Worm (Caenorhabditis elegans) whole organism, L3 larva: Measurements from ENCODE around the gene tba-8.

Source experiments
- R02D3.7 ChIP-seq: fragments of 150-350 bp; optimal IDR thresholded peaks from 2 replicates; lab custom pipeline; 2014; ENCODE audit warnings: missing biosample characterization, missing genetic modification characterization
- ZK546.5 ChIP-seq: sonication (generic microtip); optimal IDR thresholded peaks from 2 replicates; lab custom pipeline; 2017; ENCODE audit warnings: missing biosample characterization, missing genetic modification characterization
- ama-1 ChIP-seq: fragments of 150-350 bp; optimal IDR thresholded peaks from 2 replicates; lab custom pipeline; 2018
- ceh-16 ChIP-seq: sonication (generic microtip); optimal IDR thresholded peaks from 2 replicates; lab custom pipeline; 2017; ENCODE audit warnings: missing biosample characterization, missing genetic modification characterization
- ceh-28 ChIP-seq: fragments of 150-350 bp; optimal IDR thresholded peaks from 2 replicates; lab custom pipeline; 2014; ENCODE audit warnings: missing biosample characterization, missing genetic modification reagents, missing genetic modification characterization
- ceh-82 ChIP-seq: fragments of 150-350 bp; optimal IDR thresholded peaks from 2 replicates; lab custom pipeline; 2014; ENCODE audit warnings: missing biosample characterization, missing genetic modification characterization
- ceh-9 ChIP-seq: sonication (generic microtip); optimal IDR thresholded peaks from 2 replicates; lab custom pipeline; 2018; ENCODE audit warnings: missing biosample characterization, missing genetic modification characterization
- daf-12 ChIP-seq: fragments of 150-350 bp; optimal IDR thresholded peaks from 2 replicates; lab custom pipeline; 2014; ENCODE audit warnings: missing biosample characterization, missing genetic modification reagents, missing genetic modification characterization
- egl-5 ChIP-seq: fragments of 150-350 bp; optimal IDR thresholded peaks from 2 replicates; lab custom pipeline; 2017; ENCODE audit warnings: missing biosample characterization, missing genetic modification reagents, missing genetic modification characterization, inconsistent platforms
- elt-1 ChIP-seq: fragments of 150-350 bp; optimal IDR thresholded peaks from 2 replicates; lab custom pipeline; 2014; ENCODE audit warnings: missing biosample characterization, missing genetic modification characterization
- elt-2 ChIP-seq: sonication (generic microtip); optimal IDR thresholded peaks from 2 replicates; lab custom pipeline; 2016; ENCODE audit warnings: missing genetic modification reagents, mild to moderate bottlenecking, missing genetic modification characterization, missing compliant biosample characterization
- elt-3 ChIP-seq, 3 experiments: fragments of 150-350 bp in 1 of 3; sonication (generic microtip) in 2 of 3; optimal IDR thresholded peaks; 2 replicates in 2 of 3; 4 replicates in 1 of 3; lab custom pipeline; 2014 to 2017; ENCODE audit warnings: missing biosample characterization in 3 of 3, missing genetic modification characterization in 3 of 3
- eor-1 ChIP-seq, 2 experiments: fragments of 150-350 bp; optimal IDR thresholded peaks; 2 replicates each; lab custom pipeline; 2014 to 2018; ENCODE audit warnings: missing biosample characterization in 2 of 2, missing genetic modification characterization in 2 of 2
- fkh-10 ChIP-seq: sonication (generic microtip); optimal IDR thresholded peaks from 2 replicates; lab custom pipeline; 2017; ENCODE audit warnings: missing biosample characterization, missing genetic modification reagents, missing genetic modification characterization
- fkh-2 ChIP-seq: fragments of 150-350 bp; optimal IDR thresholded peaks from 2 replicates; lab custom pipeline; 2014; ENCODE audit warnings: missing biosample characterization, missing genetic modification reagents, missing genetic modification characterization
- hmg-11 ChIP-seq: sonication (generic microtip); optimal IDR thresholded peaks from 2 replicates; lab custom pipeline; 2016; ENCODE audit warnings: missing genetic modification characterization, missing compliant biosample characterization
- jun-1 ChIP-seq: fragments of 150-350 bp; optimal IDR thresholded peaks from 2 replicates; lab custom pipeline; 2014; ENCODE audit warnings: missing biosample characterization, missing genetic modification reagents, missing genetic modification characterization
- lsy-12 ChIP-seq: sonication (generic microtip); optimal IDR thresholded peaks from 2 replicates; lab custom pipeline; 2016; ENCODE audit warnings: mild to moderate bottlenecking, missing genetic modification characterization, missing compliant biosample characterization
- mdl-1 ChIP-seq: fragments of 150-350 bp; optimal IDR thresholded peaks from 2 replicates; lab custom pipeline; 2014; ENCODE audit warnings: missing biosample characterization, missing genetic modification characterization
- mml-1 ChIP-seq: fragments of 150-350 bp; sonication (generic microtip); optimal IDR thresholded peaks from 3 replicates; lab custom pipeline; 2014; ENCODE audit warnings: missing biosample characterization, missing genetic modification characterization
- nfya-1 ChIP-seq: sonication (generic microtip); optimal IDR thresholded peaks from 2 replicates; lab custom pipeline; 2017; ENCODE audit warnings: missing genetic modification characterization, mild to moderate bottlenecking, missing compliant biosample characterization, antibody characterized with exemption, moderate library complexity; ENCODE audit not compliant: insufficient read depth
- nhr-11 ChIP-seq: fragments of 150-350 bp; optimal IDR thresholded peaks from 2 replicates; lab custom pipeline; 2014; ENCODE audit warnings: missing biosample characterization, missing genetic modification characterization
- nhr-12 ChIP-seq: fragments of 150-350 bp; optimal IDR thresholded peaks from 2 replicates; lab custom pipeline; 2014; ENCODE audit warnings: missing biosample characterization, missing genetic modification characterization
- nhr-23 ChIP-seq: fragments of 150-350 bp; optimal IDR thresholded peaks from 2 replicates; lab custom pipeline; 2014; ENCODE audit warnings: missing biosample characterization, missing genetic modification reagents, missing genetic modification characterization
- nhr-237 ChIP-seq: fragments of 150-350 bp; optimal IDR thresholded peaks from 2 replicates; lab custom pipeline; 2014; ENCODE audit warnings: missing biosample characterization, missing genetic modification characterization
- nhr-25 ChIP-seq: sonication (generic microtip); optimal IDR thresholded peaks from 2 replicates; lab custom pipeline; 2017; ENCODE audit warnings: missing biosample characterization, missing genetic modification characterization
- nhr-28 ChIP-seq: fragments of 150-350 bp; optimal IDR thresholded peaks from 2 replicates; lab custom pipeline; 2014; ENCODE audit warnings: missing biosample characterization, missing genetic modification characterization
- nhr-43 ChIP-seq: sonication (generic microtip); optimal IDR thresholded peaks from 2 replicates; lab custom pipeline; 2016; ENCODE audit warnings: mild to moderate bottlenecking, missing genetic modification characterization, missing compliant biosample characterization; ENCODE audit not compliant: poor library complexity, severe bottlenecking
- nhr-67 ChIP-seq: fragments of 150-350 bp; optimal IDR thresholded peaks from 2 replicates; lab custom pipeline; 2014; ENCODE audit warnings: missing biosample characterization, missing genetic modification characterization
- nhr-76 ChIP-seq: fragments of 150-350 bp; sonication (generic microtip); optimal IDR thresholded peaks from 5 replicates; lab custom pipeline; 2014; ENCODE audit warnings: missing biosample characterization, missing genetic modification characterization
- nhr-77 ChIP-seq: fragments of 150-350 bp; optimal IDR thresholded peaks from 2 replicates; lab custom pipeline; 2014; ENCODE audit warnings: missing biosample characterization, missing genetic modification characterization
- pha-4 ChIP-seq: fragments of 150-350 bp; optimal IDR thresholded peaks from 2 replicates; lab custom pipeline; 2014; ENCODE audit warnings: missing biosample characterization, missing genetic modification reagents, missing genetic modification characterization
- sea-2 ChIP-seq: fragments of 150-350 bp; sonication (generic microtip); optimal IDR thresholded peaks from 4 replicates; lab custom pipeline; 2014; ENCODE audit warnings: missing biosample characterization, missing genetic modification reagents, missing genetic modification characterization
- skn-1 ChIP-seq: fragments of 150-350 bp; optimal IDR thresholded peaks from 2 replicates; lab custom pipeline; 2014; ENCODE audit warnings: missing biosample characterization, missing genetic modification characterization
- snpc-4 ChIP-seq: fragments of 150-350 bp; optimal IDR thresholded peaks from 2 replicates; lab custom pipeline; 2014; ENCODE audit warnings: missing biosample characterization, missing genetic modification characterization
- tbx-2 ChIP-seq: sonication (generic microtip); optimal IDR thresholded peaks from 2 replicates; lab custom pipeline; 2016; ENCODE audit warnings: mild to moderate bottlenecking, missing genetic modification characterization, missing compliant biosample characterization
- unc-39 ChIP-seq: sonication (generic microtip); optimal IDR thresholded peaks from 4 replicates; lab custom pipeline; 2017; ENCODE audit warnings: missing biosample characterization, missing genetic modification characterization
- zag-1 ChIP-seq: fragments of 150-350 bp; optimal IDR thresholded peaks from 2 replicates; lab custom pipeline; 2014; ENCODE audit warnings: missing biosample characterization, missing genetic modification characterization
- ztf-11 ChIP-seq: fragments of 150-350 bp; optimal IDR thresholded peaks from 2 replicates; lab custom pipeline; 2014; ENCODE audit warnings: missing biosample characterization, missing genetic modification characterization
- ztf-4 ChIP-seq: fragments of 150-350 bp; optimal IDR thresholded peaks from 2 replicates; lab custom pipeline; 2014; ENCODE audit warnings: missing biosample characterization, missing genetic modification characterization

tba-8 gene

DNA sequence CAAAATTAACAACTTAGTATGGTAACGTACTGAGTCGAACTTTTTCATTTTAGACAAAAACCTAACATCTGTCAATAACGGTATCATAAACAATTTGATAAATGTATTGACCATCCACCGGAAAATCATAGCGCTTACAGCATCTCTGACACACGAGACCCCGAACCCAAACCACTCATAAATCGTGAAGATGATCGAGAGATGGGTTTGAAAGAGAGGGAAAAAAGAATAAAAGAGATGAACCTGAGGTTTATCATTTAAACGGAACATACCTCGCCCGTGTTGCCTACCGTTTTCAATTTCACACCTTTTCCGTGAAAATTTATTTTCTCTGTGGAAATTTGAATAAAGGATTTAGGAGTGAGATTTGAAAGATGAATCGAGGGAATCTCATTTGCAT is 31.4 kb upstream of the tba-8 start:
- TF ChIP-seq nhr-67 (tag; lab: Kevin White, UChicago): no peak
- TF ChIP-seq nhr-25 (tag; lab: Kevin White, UChicago): no peak
- peak; percentile 7 for TF ChIP-seq nfya-1 (tag; lab: Kevin White, UChicago)

DNA sequence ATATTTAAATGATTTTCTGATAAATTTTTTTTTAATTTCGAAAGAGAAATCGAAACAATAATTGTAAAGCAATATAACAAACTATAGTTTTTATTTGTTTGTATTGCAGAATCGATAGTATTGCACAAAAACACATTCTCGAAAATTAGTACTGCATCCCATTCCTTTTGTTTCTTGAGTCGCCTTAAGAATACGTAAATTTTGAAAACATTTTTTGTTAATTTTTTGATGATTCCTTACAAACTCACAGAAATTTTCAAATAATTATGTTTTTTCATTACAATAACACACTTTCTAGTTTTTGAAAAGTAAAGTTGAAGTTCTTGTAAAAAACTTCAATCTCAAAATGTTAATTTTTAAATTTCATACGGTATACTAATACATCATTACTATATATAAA is 28.0 kb upstream of the tba-8 start:
- TF ChIP-seq lsy-12 (tag; lab: Kevin White, UChicago): no peak
- TF ChIP-seq ceh-16 (tag; lab: Kevin White, UChicago): no peak
- TF ChIP-seq ama-1: no peak
- TF ChIP-seq fkh-10 (GFP tag; lab: Kevin White, UChicago): no peak
- no peak for TF ChIP-seq pha-4 (tag; lab: Kevin White, UChicago)
- no peak for TF ChIP-seq R02D3.7 (tag; lab: Kevin White, UChicago)
- TF ChIP-seq mml-1: no peak
- no peak for TF ChIP-seq egl-5
- no peak for TF ChIP-seq elt-3 (tag; optimal IDR thresholded peaks at IDR 0.05; lab: Kevin White, UChicago)
- TF ChIP-seq nhr-76: no peak
- no peak for TF ChIP-seq nhr-67 (tag; lab: Kevin White, UChicago)
- no peak for TF ChIP-seq nhr-28 (tag; lab: Kevin White, UChicago)
- no peak for TF ChIP-seq nhr-23 (tag; lab: Kevin White, UChicago)
- TF ChIP-seq unc-39 (tag; lab: Kevin White, UChicago): no peak
- TF ChIP-seq fkh-2 (tag; lab: Kevin White, UChicago): no peak
- TF ChIP-seq, all 47 proteins: peak for 0

DNA sequence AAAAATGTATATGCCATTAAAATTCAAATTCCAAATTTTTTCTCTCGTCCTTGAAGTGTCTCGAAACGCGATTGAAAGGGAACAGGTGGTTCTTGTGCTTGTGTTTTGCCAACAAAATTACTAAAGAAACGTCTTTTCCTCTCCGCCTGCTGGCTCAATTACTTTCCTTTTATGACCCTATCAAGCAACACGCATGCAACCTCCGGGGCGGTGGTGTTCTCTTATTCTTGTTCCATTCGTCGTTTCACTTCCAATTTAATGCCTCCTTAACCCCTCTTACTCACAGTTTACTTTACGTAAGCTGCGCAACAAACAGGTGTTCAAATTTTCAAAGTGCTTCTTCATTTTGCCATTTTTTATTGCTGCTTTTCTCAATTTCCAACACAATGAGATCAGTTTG is 25.6 kb upstream of the tba-8 start:
- TF ChIP-seq sea-2 (GFP tag; lab: Kevin White, UChicago) (no peak), pha-4 (tag; lab: Kevin White, UChicago) (peak; percentile 19), egl-5 (peak; percentile 91)

DNA sequence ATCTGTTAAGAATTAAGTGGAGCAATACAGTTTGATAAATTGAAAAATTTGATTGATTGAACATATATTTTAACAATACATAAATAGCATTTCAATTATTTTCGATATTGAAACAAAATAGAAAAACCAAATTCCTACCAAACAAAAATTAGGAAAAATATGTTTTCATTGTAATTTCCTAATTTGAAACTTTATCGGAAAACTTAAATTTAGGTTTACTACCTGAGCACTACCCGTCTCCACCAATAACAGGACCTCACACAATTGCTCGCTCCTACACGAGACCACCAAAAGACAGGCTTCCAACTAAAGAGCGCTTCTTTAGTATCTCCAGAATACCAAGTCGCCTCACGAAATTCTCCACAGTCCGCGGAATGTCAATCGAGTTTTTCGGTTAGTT is 18.6 kb upstream of the tba-8 start:
- TF ChIP-seq daf-12 (tag; lab: Kevin White, UChicago) (no peak), snpc-4 (tag; lab: Kevin White, UChicago) (no peak), ztf-11 (tag; lab: Kevin White, UChicago) (no peak), ceh-82 (no peak), hmg-11 (tag; lab: Kevin White, UChicago) (no peak), sea-2 (GFP tag; lab: Kevin White, UChicago) (no peak), jun-1 (tag; lab: Kevin White, UChicago) (no peak), tbx-2 (tag; lab: Kevin White, UChicago) (no peak), eor-1 (tag; optimal IDR thresholded peaks at IDR 0.05; lab: Kevin White, UChicago) (no peak), zag-1 (no peak), ceh-9 (no peak), nhr-43 (tag; lab: Kevin White, UChicago) (no peak), unc-39 (tag; lab: Kevin White, UChicago) (no peak), ceh-16 (tag; lab: Kevin White, UChicago) (no peak), nhr-237 (tag; lab: Kevin White, UChicago) (no peak), nhr-23 (tag; lab: Kevin White, UChicago) (no peak), mdl-1 (no peak)
- TF ChIP-seq, all 47 proteins: peak for 0

DNA sequence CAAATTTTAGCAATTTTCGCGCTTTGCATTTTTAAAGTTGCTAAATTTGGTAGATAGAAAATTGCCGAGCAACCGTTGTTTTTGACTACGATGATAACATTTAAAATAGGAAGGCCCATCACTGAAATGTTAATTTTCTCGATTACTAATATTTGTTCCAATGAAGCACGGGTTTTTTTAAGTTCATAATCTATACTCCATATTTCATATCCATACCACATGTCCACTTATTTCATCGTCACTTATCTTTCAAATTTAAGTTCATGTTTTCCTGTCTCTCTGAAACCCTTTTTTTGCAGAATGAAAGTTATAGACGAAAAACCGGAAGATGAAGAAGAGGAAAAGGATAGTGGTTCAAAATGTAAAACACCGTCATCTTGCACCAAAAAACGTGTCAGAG is 14.0 kb upstream of the tba-8 start, which contains the start of gene gap-2:
gap-2 (plus strand) TSS at position 301 of the 400 bp plus-strand sequence.
- TF ChIP-seq nhr-11 (no peak), ztf-4 (tag; lab: Kevin White, UChicago) (no peak), skn-1 (tag; lab: Kevin White, UChicago) (no peak), lsy-12 (tag; lab: Kevin White, UChicago) (no peak), hmg-11 (tag; lab: Kevin White, UChicago) (no peak), ceh-16 (tag; lab: Kevin White, UChicago) (no peak)

DNA sequence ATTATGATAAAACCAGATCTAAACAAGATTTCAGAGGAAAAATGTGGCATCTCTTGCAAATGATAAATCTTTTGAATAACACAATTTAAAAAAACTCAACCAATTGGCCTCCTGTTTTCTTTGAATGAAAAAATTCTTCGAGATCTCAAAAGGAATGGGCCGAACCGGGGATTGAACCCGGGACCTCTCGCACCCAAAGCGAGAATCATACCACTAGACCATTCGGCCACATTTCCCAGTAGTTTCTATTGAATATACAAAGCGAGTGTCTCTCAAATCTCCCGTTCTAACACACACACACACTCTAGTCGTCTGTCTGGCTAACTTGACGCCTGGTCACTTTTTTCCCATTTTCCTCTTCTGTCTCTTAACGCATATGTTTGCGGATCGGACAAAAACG is 9.4 kb upstream of the tba-8 start:
- TF ChIP-seq ceh-28 (tag; lab: Kevin White, UChicago): peak; percentile 44
- peak; percentile 60 for TF ChIP-seq pha-4 (tag; lab: Kevin White, UChicago)
- no peak for TF ChIP-seq ceh-9
- TF ChIP-seq snpc-4 (tag; lab: Kevin White, UChicago): peak; percentile 25
- TF ChIP-seq fkh-2 (tag; lab: Kevin White, UChicago): no peak
- peak; percentile 19 for TF ChIP-seq ztf-4 (tag; lab: Kevin White, UChicago)
- no peak for TF ChIP-seq ama-1
- TF ChIP-seq nhr-11: no peak
- peak; percentile 94 for TF ChIP-seq hmg-11 (tag; lab: Kevin White, UChicago)
- no peak for TF ChIP-seq fkh-10 (GFP tag; lab: Kevin White, UChicago)
- peak; percentile 41 for TF ChIP-seq nfya-1 (tag; lab: Kevin White, UChicago)
- TF ChIP-seq mdl-1: no peak
- TF ChIP-seq nhr-25 (tag; lab: Kevin White, UChicago): peak; percentile 45
- no peak for TF ChIP-seq ZK546.5 (tag; lab: Kevin White, UChicago)
- TF ChIP-seq elt-1 (tag; lab: Kevin White, UChicago): peak; percentile 21
- no peak for TF ChIP-seq elt-2
- no peak for TF ChIP-seq nhr-28 (tag; lab: Kevin White, UChicago)
- TF ChIP-seq R02D3.7 (tag; lab: Kevin White, UChicago): peak; percentile 25
- TF ChIP-seq nhr-12 (tag; lab: Kevin White, UChicago): no peak
- TF ChIP-seq nhr-77: peak; percentile 41
- TF ChIP-seq unc-39 (tag; lab: Kevin White, UChicago): no peak
- peak; percentile 17 for TF ChIP-seq skn-1 (tag; lab: Kevin White, UChicago)
- TF ChIP-seq eor-1 (tag; optimal IDR thresholded peaks at IDR 0.05; lab: Kevin White, UChicago): peak in 1 of 2 experiments; percentile 66
- TF ChIP-seq nhr-43 (tag; lab: Kevin White, UChicago): peak; percentile 91
- peak; percentile 78 for TF ChIP-seq egl-5
